Worm (Caenorhabditis elegans): ENCODE data around the gene M02E1.3.

Gene M02E1.3

DNA sequence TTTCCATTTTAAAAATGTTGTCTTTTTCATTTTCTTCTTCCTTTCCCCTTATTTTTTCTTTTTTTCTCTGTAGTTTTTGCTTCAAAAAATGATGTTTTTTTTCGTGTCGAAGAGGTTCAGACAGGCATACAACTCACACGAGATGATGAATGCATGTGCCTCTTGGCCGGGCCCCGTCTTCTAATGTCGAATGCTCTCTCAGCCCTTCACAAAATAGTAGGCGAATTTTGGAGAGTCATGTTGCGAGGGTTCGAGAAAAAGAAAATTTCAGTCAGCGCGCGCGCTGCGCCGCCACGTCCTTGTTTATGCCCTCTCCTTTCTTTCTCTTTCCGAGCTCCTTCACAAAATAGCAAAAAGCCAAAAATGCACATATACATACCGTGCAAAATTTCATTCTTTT is 1.7 kb downstream of the M02E1.3 start (continued):
- TF ChIP-seq nhr-25 (tag; optimal IDR thresholded peaks at IDR 0.05) = no peak
- no peak for TF ChIP-seq ceh-82 (tag; optimal IDR thresholded peaks at IDR 0.05)
- TF ChIP-seq aly-2 (tag; optimal IDR thresholded peaks at IDR 0.05) = no peak
- TF ChIP-seq tbx-2 (tag; optimal IDR thresholded peaks at IDR 0.05) = no peak
- no peak for TF ChIP-seq ZK546.5 (tag; optimal IDR thresholded peaks at IDR 0.05)
- no peak for TF ChIP-seq elt-1 (tag; optimal IDR thresholded peaks at IDR 0.05)
- TF ChIP-seq nhr-12 (tag; optimal IDR thresholded peaks at IDR 0.05) = no peak
- no peak for TF ChIP-seq sea-2 (GFP tag; optimal IDR thresholded peaks at IDR 0.05)
- peak; percentile 20 for TF ChIP-seq pha-4 (tag; optimal IDR thresholded peaks at IDR 0.05)
- peak; percentile 47 for TF ChIP-seq elt-2 (tag; optimal IDR thresholded peaks at IDR 0.05)
- TF ChIP-seq fkh-10 (GFP tag; optimal IDR thresholded peaks at IDR 0.05) = peak; percentile 79
- TF ChIP-seq R02D3.7 (tag; optimal IDR thresholded peaks at IDR 0.05) = no peak
- no peak for TF ChIP-seq jun-1 (tag; optimal IDR thresholded peaks at IDR 0.05)
- no peak for TF ChIP-seq ceh-28 (tag; optimal IDR thresholded peaks at IDR 0.05)
- no peak for TF ChIP-seq nhr-237 (tag; optimal IDR thresholded peaks at IDR 0.05)
- TF ChIP-seq unc-62 (GFP tag; optimal IDR thresholded peaks at IDR 0.05) = no peak
- no peak for TF ChIP-seq ztf-4 (tag; optimal IDR thresholded peaks at IDR 0.05)
- peak; percentile 71 for TF ChIP-seq lin-15B (tag; optimal IDR thresholded peaks at IDR 0.05)

DNA sequence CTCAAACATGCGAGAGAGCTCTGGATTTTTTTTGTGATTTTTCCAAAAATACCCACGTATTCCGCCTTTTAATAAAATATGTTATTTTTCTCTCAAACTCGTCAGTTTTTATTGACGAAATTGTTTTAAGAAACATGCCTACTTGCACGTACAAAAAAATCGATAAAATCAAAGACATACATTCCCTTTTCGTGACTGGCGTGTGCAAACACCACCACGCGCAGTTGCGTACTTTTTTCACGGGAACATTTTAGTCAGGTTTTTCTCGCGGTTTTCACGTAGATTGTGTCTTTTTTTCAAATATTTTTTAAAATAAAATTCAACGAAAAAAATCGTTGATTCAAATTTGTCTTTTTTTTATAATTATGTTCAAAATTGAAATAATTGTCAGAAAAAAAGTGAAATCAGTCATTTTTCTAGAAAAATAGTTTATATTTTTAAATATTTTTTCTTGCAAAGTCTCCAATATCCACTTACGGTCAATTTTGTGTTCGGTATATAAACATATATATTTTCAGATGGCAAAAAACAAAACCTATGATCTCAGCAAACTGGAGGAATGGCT is 3.4 kb downstream of the M02E1.3 start, which contains the start of gene M02E1.1:
Gene M02E1.1 (plus strand): TSS at position 515 of the 565 bp plus-strand sequence.
- TF ChIP-seq R02D3.7 (tag; optimal IDR thresholded peaks at IDR 0.05) = no peak
- peak; percentile 26 for TF ChIP-seq ama-1 (optimal IDR thresholded peaks at IDR 0.05)
- no peak for TF ChIP-seq elt-3 (tag; optimal IDR thresholded peaks at IDR 0.05)
- no peak for TF ChIP-seq unc-62 (GFP tag; optimal IDR thresholded peaks at IDR 0.05)
- no peak for TF ChIP-seq nhr-11 (tag; optimal IDR thresholded peaks at IDR 0.05)
- peak; percentile 76 for TF ChIP-seq ceh-28 (tag; optimal IDR thresholded peaks at IDR 0.05)
- TF ChIP-seq sea-2 (GFP tag; optimal IDR thresholded peaks at IDR 0.05) = no peak
- no peak for TF ChIP-seq daf-12 (tag; optimal IDR thresholded peaks at IDR 0.05)
- peak; percentile 36 for TF ChIP-seq nfya-1 (tag; optimal IDR thresholded peaks at IDR 0.05; ENCODE audit: insufficient read depth)
- TF ChIP-seq fos-1 (tag; optimal IDR thresholded peaks at IDR 0.05) = no peak
- no peak for TF ChIP-seq mml-1 (tag; optimal IDR thresholded peaks at IDR 0.05)
- TF ChIP-seq elt-2 (tag; optimal IDR thresholded peaks at IDR 0.05) = peak; percentile 11
- TF ChIP-seq eor-1 (tag; optimal IDR thresholded peaks at IDR 0.05) = no peak
- no peak for TF ChIP-seq nhr-28 (tag; optimal IDR thresholded peaks at IDR 0.05)
- no peak for TF ChIP-seq ZK546.5 (tag; optimal IDR thresholded peaks at IDR 0.05)
- TF ChIP-seq nhr-67 (tag; optimal IDR thresholded peaks at IDR 0.05) = no peak
- TF ChIP-seq pqm-1 (tag; optimal IDR thresholded peaks at IDR 0.05) = no peak
- TF ChIP-seq egl-27 (tag; optimal IDR thresholded peaks at IDR 0.05) = no peak
- peak; percentile 47 for TF ChIP-seq pha-4 (tag; optimal IDR thresholded peaks at IDR 0.05)
- TF ChIP-seq lsy-12 (tag; optimal IDR thresholded peaks at IDR 0.05) = no peak
- no peak for TF ChIP-seq egl-5 (tag; optimal IDR thresholded peaks at IDR 0.05)
- TF ChIP-seq ztf-11 (tag; optimal IDR thresholded peaks at IDR 0.05) = no peak
- no peak for TF ChIP-seq nhr-43 (tag; optimal IDR thresholded peaks at IDR 0.05; ENCODE audit: poor library complexity, severe bottlenecking)
- TF ChIP-seq mdl-1 (tag; optimal IDR thresholded peaks at IDR 0.05) = no peak
- TF ChIP-seq nhr-23 (tag; optimal IDR thresholded peaks at IDR 0.05) = peak; percentile 50
- TF ChIP-seq hmg-11 (tag; optimal IDR thresholded peaks at IDR 0.05) = peak; percentile 46
- no peak for TF ChIP-seq tbx-2 (tag; optimal IDR thresholded peaks at IDR 0.05)
- TF ChIP-seq zag-1 (tag; optimal IDR thresholded peaks at IDR 0.05) = no peak
- no peak for TF ChIP-seq nhr-237 (tag; optimal IDR thresholded peaks at IDR 0.05)
- no peak for TF ChIP-seq snpc-4 (tag; optimal IDR thresholded peaks at IDR 0.05)
- TF ChIP-seq lin-15B (tag; optimal IDR thresholded peaks at IDR 0.05) = no peak
- no peak for TF ChIP-seq aly-2 (tag; optimal IDR thresholded peaks at IDR 0.05)
- TF ChIP-seq nhr-25 (tag; optimal IDR thresholded peaks at IDR 0.05) = peak; percentile 9
- TF ChIP-seq lin-39 (tag; optimal IDR thresholded peaks at IDR 0.05) = no peak

DNA sequence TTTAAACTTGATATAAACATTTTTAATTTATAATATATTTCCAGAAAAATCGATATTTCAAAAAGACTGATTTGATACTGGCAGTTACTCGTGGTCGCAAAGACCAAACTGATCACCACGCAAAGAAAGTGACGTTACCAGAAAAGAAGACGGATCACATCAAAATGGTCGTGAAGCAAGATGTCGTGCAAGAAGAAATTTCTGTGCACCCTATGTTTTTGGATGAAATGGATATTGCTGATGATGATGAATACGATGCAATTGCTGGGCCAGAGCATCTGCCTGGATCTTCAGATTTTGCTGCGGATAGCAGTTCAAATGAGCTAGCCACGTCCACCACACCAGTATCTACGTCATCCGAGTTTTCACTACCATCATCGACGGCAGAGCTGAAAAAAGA is 6.4 kb downstream of the M02E1.3 start:
- TF ChIP-seq nhr-12 (tag; optimal IDR thresholded peaks at IDR 0.05) (no peak), lin-39 (tag; optimal IDR thresholded peaks at IDR 0.05) (no peak), fos-1 (tag; optimal IDR thresholded peaks at IDR 0.05) (no peak), ama-1 (optimal IDR thresholded peaks at IDR 0.05) (no peak), pqm-1 (tag; optimal IDR thresholded peaks at IDR 0.05) (no peak), egl-27 (tag; optimal IDR thresholded peaks at IDR 0.05) (no peak), ZK546.5 (tag; optimal IDR thresholded peaks at IDR 0.05) (no peak), ceh-9 (tag; optimal IDR thresholded peaks at IDR 0.05) (no peak), eor-1 (tag; optimal IDR thresholded peaks at IDR 0.05) (no peak), nhr-237 (tag; optimal IDR thresholded peaks at IDR 0.05) (no peak), daf-12 (tag; optimal IDR thresholded peaks at IDR 0.05) (no peak), nhr-28 (tag; optimal IDR thresholded peaks at IDR 0.05) (no peak), lsy-12 (tag; optimal IDR thresholded peaks at IDR 0.05) (no peak), unc-39 (tag; optimal IDR thresholded peaks at IDR 0.05) (no peak), nhr-77 (tag; optimal IDR thresholded peaks at IDR 0.05) (no peak), zag-1 (tag; optimal IDR thresholded peaks at IDR 0.05) (no peak)
